Worm (Caenorhabditis elegans): ENCODE data around the gene M163.8.
"Not testable (repeated sequence)": the region's sequence is repeated elsewhere in the genome, so short reads cannot be mapped to it uniquely, and the experiment has no call there.

- not testable (repeated sequence) for TF ChIP-seq tbx-11 (GFP tag; IDR thresholded peaks at IDR 0.05); aly-1 (tag; optimal IDR thresholded peaks at IDR 0.05)
These were observed 40.1 kb downstream of the M163.8 start, which contains the start of gene nspc-17 for ce11 chrX:14525081-14525324.
